Worm (Caenorhabditis elegans) whole organism, L4 larva: ENCODE data around the gene srbc-68.

Experiments used
- D1046.2 ChIP-seq: fragments of 200-800 bp; sonication (Bioruptor generic); IDR thresholded peaks from 2 replicates; pipeline ENCODE4 v1.3.6; 2022; ENCODE audit warnings: missing genetic modification characterization, missing compliant biosample characterization
- Y105C5A.15 ChIP-seq: fragments of 200-800 bp; sonication (Bioruptor generic); IDR thresholded peaks from 2 replicates; pipeline ENCODE4 v1.3.6; 2022; ENCODE audit warnings: missing genetic modification characterization, missing compliant biosample characterization
- Y48G9A.11 ChIP-seq: fragments of 200-800 bp; sonication (Bioruptor generic); IDR thresholded peaks from 2 replicates; pipeline ENCODE4 v1.3.6; 2022; ENCODE audit warnings: missing genetic modification reagents, missing genetic modification characterization, missing compliant biosample characterization
- aha-1 ChIP-seq: fragments of 150-350 bp; peaks from one replicate; lab custom pipeline; 2014; ENCODE audit warnings: missing biosample characterization, missing genetic modification characterization
- aly-2 ChIP-seq: sonication (generic microtip); optimal IDR thresholded peaks from 2 replicates; lab custom pipeline; 2018; ENCODE audit warnings: missing biosample characterization, missing genetic modification characterization
- ama-1 ChIP-seq: fragments of 150-350 bp; optimal IDR thresholded peaks from 2 replicates; lab custom pipeline; 2014; ENCODE audit warnings: inconsistent platforms, mixed read lengths
- arid-1 ChIP-seq: fragments of 200-800 bp; sonication (Bioruptor generic); conservative IDR thresholded peaks from 2 replicates; pipeline ENCODE4 v1.3.6; 2022; ENCODE audit warnings: missing genetic modification reagents, missing genetic modification characterization, missing compliant biosample characterization
- daf-12 ChIP-seq: fragments of 150-350 bp; optimal IDR thresholded peaks from 2 replicates; lab custom pipeline; 2014; ENCODE audit warnings: missing biosample characterization, missing genetic modification reagents, missing genetic modification characterization
- daf-16 ChIP-seq, 3 experiments: sonication (generic microtip); optimal IDR thresholded peaks; 2 replicates each; lab custom pipeline; 2016 to 2017; ENCODE audit warnings: missing genetic modification characterization in 3 of 3, missing genetic modification reagents in 3 of 3, mild to moderate bottlenecking in 2 of 3, missing compliant biosample characterization in 2 of 3, missing biosample characterization in 1 of 3, moderate library complexity in 1 of 3
- daf-19 ChIP-seq: fragments of 200-800 bp; sonication (Bioruptor generic); conservative IDR thresholded peaks from 2 replicates; pipeline ENCODE4 v1.3.6; 2022; ENCODE audit warnings: missing genetic modification characterization, missing compliant biosample characterization
- daf-8 ChIP-seq: fragments of 200-800 bp; sonication (Bioruptor generic); IDR thresholded peaks from 2 replicates; pipeline ENCODE4 v1.3.6; 2022; ENCODE audit warnings: missing genetic modification characterization, missing compliant biosample characterization
- dpl-1 ChIP-seq: fragments of 150-350 bp; optimal IDR thresholded peaks from 2 replicates; lab custom pipeline; 2014; ENCODE audit warnings: missing biosample characterization, missing genetic modification reagents, missing genetic modification characterization
- dve-1 ChIP-seq: sonication (generic microtip); optimal IDR thresholded peaks from 2 replicates; lab custom pipeline; 2017; ENCODE audit warnings: antibody characterized with exemption, mild to moderate bottlenecking, missing genetic modification characterization, missing compliant biosample characterization; ENCODE audit not compliant: insufficient read depth
- egl-43 ChIP-seq: fragments of 200-800 bp; sonication (Bioruptor generic); IDR thresholded peaks from 2 replicates; pipeline ENCODE4 v1.3.6; 2022; ENCODE audit warnings: missing genetic modification reagents, missing genetic modification characterization, missing compliant biosample characterization
- hif-1 ChIP-seq, 2 experiments: sonication (generic microtip); optimal IDR thresholded peaks; 2 replicates each; lab custom pipeline; 2016 to 2017; ENCODE audit warnings: missing compliant biosample characterization in 2 of 2, missing genetic modification characterization in 2 of 2, missing genetic modification reagents in 2 of 2, missing genotype in 2 of 2, mild to moderate bottlenecking in 1 of 2
- hlh-11 ChIP-seq: fragments of 200-800 bp; sonication (Bioruptor generic); optimal IDR thresholded peaks from 2 replicates; lab custom pipeline; 2018; ENCODE audit warnings: mild to moderate bottlenecking, missing genetic modification characterization, missing compliant biosample characterization
- hlh-30 ChIP-seq: sonication (generic microtip); optimal IDR thresholded peaks from 2 replicates; lab custom pipeline; 2017; ENCODE audit warnings: antibody characterized with exemption, mild to moderate bottlenecking, missing genetic modification characterization, missing compliant biosample characterization; ENCODE audit not compliant: insufficient read depth
- hmg-1.1 ChIP-seq: fragments of 200-800 bp; sonication (Bioruptor generic); IDR thresholded peaks from 2 replicates; pipeline ENCODE4 v1.3.6; 2022; ENCODE audit warnings: missing genetic modification reagents, missing genetic modification characterization, missing compliant biosample characterization
- lim-7 ChIP-seq: fragments of 200-800 bp; sonication (Bioruptor generic); IDR thresholded peaks from 2 replicates; pipeline ENCODE4 v1.3.6; 2022; ENCODE audit warnings: missing genetic modification characterization, missing compliant biosample characterization
- lin-29 ChIP-seq: fragments of 200-800 bp; sonication (Bioruptor generic); IDR thresholded peaks from 2 replicates; pipeline ENCODE4 v1.3.6; 2022; ENCODE audit warnings: missing genetic modification reagents, missing genetic modification characterization, missing compliant biosample characterization
- lsy-2 ChIP-seq, 2 experiments: fragments of 150-350 bp in 1 of 2; sonication (generic microtip) in 1 of 2; optimal IDR thresholded peaks; 2 replicates each; lab custom pipeline; 2014 to 2017; ENCODE audit warnings: missing biosample characterization in 2 of 2, missing genetic modification characterization in 2 of 2
- madf-5 ChIP-seq, 2 experiments: fragments of 200-800 bp; sonication (Bioruptor generic); IDR thresholded peaks; 2 replicates each; pipeline ENCODE4 v1.3.6; 2022; ENCODE audit warnings: missing compliant biosample characterization in 2 of 2, missing genetic modification characterization in 2 of 2
- mdl-1 ChIP-seq, 2 experiments: fragments of 150-350 bp in 1 of 2; sonication (generic microtip) in 1 of 2; optimal IDR thresholded peaks; 2 replicates each; lab custom pipeline; 2014 to 2017; ENCODE audit warnings: missing biosample characterization in 2 of 2, missing genetic modification characterization in 2 of 2
- mep-1 ChIP-seq: fragments of 150-350 bp; sonication (generic microtip); optimal IDR thresholded peaks from 3 replicates; lab custom pipeline; 2014; ENCODE audit warnings: missing biosample characterization, missing genetic modification characterization
- mes-2 ChIP-seq: sonication (generic microtip); optimal IDR thresholded peaks from 2 replicates; lab custom pipeline; 2016; ENCODE audit warnings: missing genotype, mild to moderate bottlenecking, missing genetic modification characterization, missing compliant biosample characterization; ENCODE audit not compliant: poor library complexity, severe bottlenecking
- mxl-2 ChIP-seq: fragments of 200-800 bp; sonication (Bioruptor generic); conservative IDR thresholded peaks from 2 replicates; pipeline ENCODE4 v1.3.6; 2022; ENCODE audit warnings: missing genetic modification reagents, missing genetic modification characterization, missing compliant biosample characterization
- mxl-3 ChIP-seq: fragments of 200-800 bp; sonication (Bioruptor generic); optimal IDR thresholded peaks from 2 replicates; lab custom pipeline; 2018; ENCODE audit warnings: mild to moderate bottlenecking, missing genetic modification characterization, missing compliant biosample characterization
- nhr-237 ChIP-seq: sonication (generic microtip); optimal IDR thresholded peaks from 2 replicates; lab custom pipeline; 2017; ENCODE audit warnings: missing biosample characterization, missing genetic modification characterization
- nhr-41 ChIP-seq: fragments of 200-800 bp; sonication (Bioruptor generic); IDR thresholded peaks from 2 replicates; pipeline ENCODE4 v1.3.6; 2022; ENCODE audit warnings: missing genetic modification reagents, missing genetic modification characterization, missing compliant biosample characterization
- nhr-48 ChIP-seq: sonication (generic microtip); optimal IDR thresholded peaks from 2 replicates; lab custom pipeline; 2016; ENCODE audit warnings: mild to moderate bottlenecking, missing genetic modification characterization, missing compliant biosample characterization
- nhr-76 ChIP-seq: fragments of 150-350 bp; optimal IDR thresholded peaks from 2 replicates; lab custom pipeline; 2014; ENCODE audit warnings: missing biosample characterization, missing genetic modification characterization
- nhr-77 ChIP-seq: fragments of 150-350 bp; optimal IDR thresholded peaks from 2 replicates; lab custom pipeline; 2014; ENCODE audit warnings: missing biosample characterization, missing genetic modification characterization
- pha-4 ChIP-seq, 2 experiments: fragments of 150-350 bp in 1 of 2; fragments of 200-800 bp in 1 of 2; sonication (Bioruptor generic) in 1 of 2; IDR thresholded peaks in 1 of 2; optimal IDR thresholded peaks in 1 of 2; 2 replicates each; pipeline versions ENCODE4 v1.3.6 to Lab custom; 2014 to 2022; ENCODE audit warnings: missing genetic modification characterization in 2 of 2, missing genetic modification reagents in 2 of 2, missing biosample characterization in 1 of 2, missing compliant biosample characterization in 1 of 2
- pqm-1 ChIP-seq: sonication (generic microtip); optimal IDR thresholded peaks from 2 replicates; lab custom pipeline; 2017; ENCODE audit warnings: missing biosample characterization, missing genetic modification characterization
- snpc-4 ChIP-seq: fragments of 150-350 bp; optimal IDR thresholded peaks from 2 replicates; lab custom pipeline; 2014; ENCODE audit warnings: missing biosample characterization, missing genetic modification characterization
- spr-1 ChIP-seq: sonication (generic microtip); optimal IDR thresholded peaks from 2 replicates; lab custom pipeline; 2016; ENCODE audit warnings: mild to moderate bottlenecking, missing genetic modification characterization, missing compliant biosample characterization
- spr-3 ChIP-seq: fragments of 200-800 bp; sonication (Bioruptor generic); optimal IDR thresholded peaks from 2 replicates; lab custom pipeline; 2018; ENCODE audit warnings: mild to moderate bottlenecking, missing genetic modification characterization, missing compliant biosample characterization
- tra-1 ChIP-seq: fragments of 200-800 bp; sonication (Bioruptor generic); IDR thresholded peaks from 2 replicates; pipeline ENCODE4 v1.3.6; 2022; ENCODE audit warnings: missing genetic modification reagents, missing genetic modification characterization, missing compliant biosample characterization
- unc-39 ChIP-seq: sonication (generic microtip); optimal IDR thresholded peaks from 2 replicates; lab custom pipeline; 2017; ENCODE audit warnings: missing biosample characterization, missing genetic modification characterization
- unc-62 ChIP-seq, 3 experiments: fragments of 150-350 bp in 1 of 3; sonication (generic microtip); optimal IDR thresholded peaks in 2 of 3; peaks in 1 of 3; 1 replicate in 1 of 3; 2 replicates in 2 of 3; lab custom pipeline; 2014 to 2017; ENCODE audit warnings: missing biosample characterization in 3 of 3, missing genetic modification characterization in 3 of 3, missing genetic modification reagents in 3 of 3, missing genotype in 1 of 3
- vab-7 ChIP-seq: fragments of 200-800 bp; sonication (Bioruptor generic); IDR thresholded peaks from 2 replicates; pipeline ENCODE4 v1.3.6; 2022; ENCODE audit warnings: missing genetic modification reagents, missing genetic modification characterization, missing compliant biosample characterization
- zfp-2 ChIP-seq: sonication (generic microtip); optimal IDR thresholded peaks from 2 replicates; lab custom pipeline; 2016; ENCODE audit warnings: mild to moderate bottlenecking, missing genetic modification characterization, missing compliant biosample characterization
- zfp-3 ChIP-seq: fragments of 200-800 bp; sonication (Bioruptor generic); conservative IDR thresholded peaks from 2 replicates; pipeline ENCODE4 v1.3.6; 2022; ENCODE audit warnings: missing genetic modification reagents, missing genetic modification characterization, missing compliant biosample characterization
- ztf-7 ChIP-seq: fragments of 150-350 bp; optimal IDR thresholded peaks from 2 replicates; lab custom pipeline; 2014; ENCODE audit warnings: missing biosample characterization, missing genetic modification characterization

Gene srbc-68

ce11 chrV:3587633-3588032 lies 41.2 kb upstream of the srbc-68 start (continued):
- TF ChIP-seq spr-1 (tag; lab: Kevin White, UChicago) (no peak), mxl-2 (GFP tag; lab: Robert Waterston, UW) (no peak), lim-7 (GFP tag; lab: Robert Waterston, UW) (no peak), madf-5 (GFP tag; IDR thresholded peaks at IDR 0.05; lab: Robert Waterston, UW) (no peak), mes-2 (tag; lab: Kevin White, UChicago) (peak; percentile 75), snpc-4 (tag; lab: Kevin White, UChicago) (no peak), dpl-1 (GFP tag; lab: Kevin White, UChicago) (peak; percentile 27), spr-3 (GFP tag; lab: Kevin White, UChicago) (no peak), lsy-2 (tag; optimal IDR thresholded peaks at IDR 0.05; lab: Kevin White, UChicago) (peak in 1 of 2 experiments; percentile 29), aly-2 (tag; lab: Kevin White, UChicago) (no peak), tra-1 (GFP tag; lab: Robert Waterston, UW) (no peak), pha-4 (GFP tag; IDR thresholded peaks at IDR 0.05; lab: Robert Waterston, UW) (0 out of 2 replicates have a peak, but pooled peaks have one; percentile 22), pha-4 (tag; optimal IDR thresholded peaks at IDR 0.05; lab: Kevin White, UChicago) (no peak), dve-1 (tag; lab: Kevin White, UChicago) (peak; percentile 23)

ce11 chrV:3586014-3586689 lies 39.7 kb upstream of the srbc-68 start, which contains the start of the genes rpl-11.1 and T22F3.2:
Gene rpl-11.1 (minus strand): TSS chrV:3586064.
Gene T22F3.2 (plus strand): TSS chrV:3586639.
- TF ChIP-seq nhr-237 (tag; lab: Kevin White, UChicago) (no peak), mdl-1 (tag; optimal IDR thresholded peaks at IDR 0.05; lab: Kevin White, UChicago) (peak in 1 of 2 experiments; percentile 34), daf-16 (GFP tag; optimal IDR thresholded peaks at IDR 0.05; lab: Kevin White, UChicago) (no peak), daf-16 (tag; optimal IDR thresholded peaks at IDR 0.05; lab: Kevin White, UChicago) (peak; percentile 9), daf-12 (tag; lab: Kevin White, UChicago) (no peak), Y48G9A.11 (GFP tag; lab: Robert Waterston, UW) (no peak), hlh-30 (peak; percentile 22), hif-1 (tag; optimal IDR thresholded peaks at IDR 0.05; lab: Kevin White, UChicago) (peak in 1 of 2 experiments; percentile 34), egl-43 (GFP tag; lab: Robert Waterston, UW) (no peak), nhr-76 (no peak), daf-8 (no peak), arid-1 (GFP tag; lab: Robert Waterston, UW) (no peak), nhr-41 (GFP tag; lab: Robert Waterston, UW) (no peak), nhr-77 (tag; lab: Kevin White, UChicago) (no peak), nhr-48 (tag; lab: Kevin White, UChicago) (no peak), mep-1 (tag; lab: Kevin White, UChicago) (peak; percentile 9), zfp-3 (GFP tag; lab: Robert Waterston, UW) (no peak), unc-62 (GFP tag; optimal IDR thresholded peaks at IDR 0.05 in 1 of 2; lab: Kevin White, UChicago) (peak in 1 of 2 experiments; percentile 47), unc-62 (tag; optimal IDR thresholded peaks at IDR 0.05; lab: Kevin White, UChicago) (no peak), D1046.2 (GFP tag; lab: Robert Waterston, UW) (0 out of 2 replicates have a peak, but pooled peaks have one; percentile 24), hlh-11 (peak; percentile 5), hmg-1.1 (peak; percentile 42; the same call in 1 of the 2 replicates)
- TF ChIP-seq, all 104 proteins: peak for 9

- TF ChIP-seq mxl-3 (GFP tag; lab: Kevin White, UChicago) (no peak), mdl-1 (tag; optimal IDR thresholded peaks at IDR 0.05; lab: Kevin White, UChicago) (no peak), zfp-3 (GFP tag; lab: Robert Waterston, UW) (no peak), hif-1 (tag; optimal IDR thresholded peaks at IDR 0.05; lab: Kevin White, UChicago) (no peak), ama-1 (lab: Kevin White, UChicago) (peak; percentile 87), dve-1 (tag; lab: Kevin White, UChicago) (no peak), daf-12 (tag; lab: Kevin White, UChicago) (no peak), madf-5 (GFP tag; IDR thresholded peaks at IDR 0.05; lab: Robert Waterston, UW) (no peak), mep-1 (tag; lab: Kevin White, UChicago) (no peak), pqm-1 (no peak), ztf-7 (no peak), Y105C5A.15 (GFP tag; lab: Robert Waterston, UW) (no peak), daf-19 (GFP tag; lab: Robert Waterston, UW) (no peak), nhr-77 (tag; lab: Kevin White, UChicago) (no peak), aha-1 (tag; lab: Kevin White, UChicago) (peak; percentile 30), snpc-4 (tag; lab: Kevin White, UChicago) (no peak), zfp-2 (tag; lab: Kevin White, UChicago) (no peak), lin-29 (GFP tag; lab: Robert Waterston, UW) (no peak), unc-39 (tag; lab: Kevin White, UChicago) (no peak), vab-7 (GFP tag; lab: Robert Waterston, UW) (0 out of 2 replicates have a peak, but pooled peaks have one; percentile 14)
Measured at ce11 chrV:3585011-3585410, 38.6 kb upstream of the srbc-68 start.
